Worm (Caenorhabditis elegans) whole organism, young adult: ENCODE data around the gene clec-143.

Experiments used
- B0035.1 ChIP-seq: sonication (generic microtip); optimal IDR thresholded peaks from 2 replicates; lab custom pipeline; 2016; ENCODE audit warnings: missing genetic modification characterization, mild to moderate bottlenecking, missing compliant biosample characterization, missing genotype, missing genetic modification reagents
- B0336.3 ChIP-seq: fragments of 200-800 bp; sonication (Bioruptor generic); IDR thresholded peaks from 2 replicates; pipeline ENCODE4 v1.3.6; 2022; ENCODE audit warnings: missing genetic modification characterization, missing compliant biosample characterization
- D2030.7 ChIP-seq: fragments of 200-800 bp; sonication (Bioruptor generic); IDR thresholded peaks from 2 replicates; pipeline ENCODE4 v1.3.6; 2022; ENCODE audit warnings: missing genetic modification reagents, missing genetic modification characterization, missing compliant biosample characterization
- Y53F4B.3 ChIP-seq: fragments of 200-800 bp; sonication (Bioruptor generic); IDR thresholded peaks from 2 replicates; pipeline ENCODE4 v1.3.6; 2022; ENCODE audit warnings: missing genetic modification reagents, missing genetic modification characterization, missing compliant biosample characterization
- Y53G8AR.9 ChIP-seq: fragments of 200-800 bp; sonication (Bioruptor generic); conservative IDR thresholded peaks from 2 replicates; pipeline ENCODE4 v1.3.6; 2022; ENCODE audit warnings: missing genetic modification reagents, missing genetic modification characterization, missing compliant biosample characterization
- Y79H2A.3 ChIP-seq: fragments of 200-800 bp; sonication (Bioruptor generic); conservative IDR thresholded peaks from 2 replicates; pipeline ENCODE4 v1.3.6; 2022; ENCODE audit warnings: missing genetic modification reagents, missing genetic modification characterization, missing compliant biosample characterization
- attf-5 ChIP-seq: fragments of 200-800 bp; sonication (Bioruptor generic); optimal IDR thresholded peaks from 2 replicates; lab custom pipeline; 2018; ENCODE audit warnings: mild to moderate bottlenecking, missing genetic modification characterization, missing compliant biosample characterization
- cebp-1 ChIP-seq, 2 experiments: fragments of 200-800 bp in 1 of 2; sonication (Bioruptor generic) in 1 of 2; sonication (generic microtip) in 1 of 2; IDR thresholded peaks in 1 of 2; optimal IDR thresholded peaks in 1 of 2; 2 replicates each; pipeline versions ENCODE4 v1.3.6 to Lab custom; 2017 to 2022; ENCODE audit warnings: missing compliant biosample characterization in 2 of 2, missing genetic modification characterization in 2 of 2, mild to moderate bottlenecking in 1 of 2, missing genetic modification reagents in 1 of 2, moderate library complexity in 1 of 2
- cebp-2 ChIP-seq: fragments of 200-800 bp; sonication (Bioruptor generic); IDR thresholded peaks from 2 replicates; pipeline ENCODE4 v1.3.6; 2022; ENCODE audit warnings: missing genetic modification characterization, missing compliant biosample characterization
- chd-7 ChIP-seq: sonication (generic microtip); optimal IDR thresholded peaks from 2 replicates; lab custom pipeline; 2016; ENCODE audit warnings: mild to moderate bottlenecking, missing genetic modification characterization, moderate library complexity, missing compliant biosample characterization
- die-1 ChIP-seq: sonication (generic microtip); optimal IDR thresholded peaks from 2 replicates; lab custom pipeline; 2016; ENCODE audit warnings: missing genotype, mild to moderate bottlenecking, missing genetic modification characterization, missing compliant biosample characterization
- dox-1 ChIP-seq: fragments of 200-800 bp; sonication (Bioruptor generic); IDR thresholded peaks from 2 replicates; pipeline ENCODE4 v1.3.6; 2022; ENCODE audit warnings: missing genetic modification reagents, missing genetic modification characterization, missing compliant biosample characterization
- dpff-1 ChIP-seq: sonication (generic microtip); optimal IDR thresholded peaks from 2 replicates; lab custom pipeline; 2017; ENCODE audit warnings: mild to moderate bottlenecking, missing genetic modification characterization, missing compliant biosample characterization
- hlh-26 ChIP-seq: fragments of 200-800 bp; sonication (Bioruptor generic); conservative IDR thresholded peaks from 2 replicates; pipeline ENCODE4 v1.3.6; 2022; ENCODE audit warnings: missing genetic modification reagents, missing genetic modification characterization, missing compliant biosample characterization
- hmg-1.2 ChIP-seq: fragments of 200-800 bp; sonication (Bioruptor generic); IDR thresholded peaks from 2 replicates; pipeline ENCODE4 v1.3.6; 2022; ENCODE audit warnings: missing genetic modification reagents, missing genetic modification characterization, missing compliant biosample characterization
- let-526 ChIP-seq: fragments of 200-800 bp; sonication (Bioruptor generic); IDR thresholded peaks from 2 replicates; pipeline ENCODE4 v1.3.6; 2022; ENCODE audit warnings: missing genetic modification reagents, missing genetic modification characterization, missing compliant biosample characterization
- let-607 ChIP-seq, 2 experiments: fragments of 200-800 bp in 1 of 2; sonication (Bioruptor generic) in 1 of 2; sonication (generic microtip) in 1 of 2; optimal IDR thresholded peaks; 2 replicates each; lab custom pipeline; 2016 to 2018; ENCODE audit warnings: mild to moderate bottlenecking in 2 of 2, missing compliant biosample characterization in 2 of 2, missing genetic modification characterization in 2 of 2, moderate library complexity in 2 of 2, missing genotype in 1 of 2
- lin-40 ChIP-seq: sonication (generic microtip); optimal IDR thresholded peaks from 2 replicates; lab custom pipeline; 2016; ENCODE audit warnings: missing genetic modification characterization, mild to moderate bottlenecking, missing compliant biosample characterization, missing genotype, missing genetic modification reagents
- madf-10 ChIP-seq: sonication (generic microtip); optimal IDR thresholded peaks from 2 replicates; lab custom pipeline; 2016; ENCODE audit warnings: mild to moderate bottlenecking, missing genetic modification characterization, missing compliant biosample characterization
- madf-3 ChIP-seq: fragments of 200-800 bp; sonication (Bioruptor generic); IDR thresholded peaks from 2 replicates; pipeline ENCODE4 v1.3.6; 2022; ENCODE audit warnings: missing genetic modification reagents, missing genetic modification characterization, missing compliant biosample characterization
- madf-6 ChIP-seq: fragments of 200-800 bp; sonication (Bioruptor generic); IDR thresholded peaks from 2 replicates; pipeline ENCODE4 v1.3.6; 2022; ENCODE audit warnings: missing genetic modification reagents, missing genetic modification characterization, missing compliant biosample characterization
- mel-28 ChIP-seq: sonication (generic microtip); optimal IDR thresholded peaks from 2 replicates; lab custom pipeline; 2016; ENCODE audit warnings: borderline replicate concordance, mild to moderate bottlenecking, missing genetic modification characterization, missing compliant biosample characterization
- mes-4 ChIP-seq: sonication (generic microtip); optimal IDR thresholded peaks from 2 replicates; lab custom pipeline; 2016; ENCODE audit warnings: missing genotype, missing genetic modification characterization, missing compliant biosample characterization
- nfyb-1 ChIP-seq: fragments of 200-800 bp; sonication (Bioruptor generic); IDR thresholded peaks from 2 replicates; pipeline ENCODE4 v1.3.6; 2022; ENCODE audit warnings: missing genetic modification reagents, missing genetic modification characterization, missing compliant biosample characterization
- nhr-120 ChIP-seq: fragments of 200-800 bp; sonication (Bioruptor generic); IDR thresholded peaks from 2 replicates; pipeline ENCODE4 v1.3.6; 2022; ENCODE audit warnings: missing genetic modification characterization, missing compliant biosample characterization
- nhr-80 ChIP-seq: sonication (generic microtip); optimal IDR thresholded peaks from 2 replicates; lab custom pipeline; 2016; ENCODE audit warnings: missing genetic modification characterization, missing compliant biosample characterization
- repo-1 ChIP-seq: sonication (generic microtip); optimal IDR thresholded peaks from 2 replicates; lab custom pipeline; 2017; ENCODE audit warnings: mild to moderate bottlenecking, missing genetic modification characterization, missing compliant biosample characterization
- rpc-1 ChIP-seq, 2 experiments: fragments of 150-350 bp in 1 of 2; sonication (generic microtip) in 1 of 2; optimal IDR thresholded peaks; 2 replicates each; lab custom pipeline; 2014 to 2018; ENCODE audit warnings: missing biosample characterization in 1 of 2, missing genetic modification characterization in 1 of 2, missing genetic modification reagents in 1 of 2, missing genotype in 1 of 2
- sdz-38 ChIP-seq: sonication (generic microtip); optimal IDR thresholded peaks from 2 replicates; lab custom pipeline; 2016; ENCODE audit warnings: missing genotype, missing genetic modification characterization, missing compliant biosample characterization
- sea-2 ChIP-seq: fragments of 200-800 bp; sonication (Bioruptor generic); IDR thresholded peaks from 2 replicates; pipeline ENCODE4 v1.3.6; 2022; ENCODE audit warnings: missing genetic modification characterization, missing compliant biosample characterization
- snpc-1.1 ChIP-seq: sonication (generic microtip); optimal IDR thresholded peaks from 2 replicates; lab custom pipeline; 2017; ENCODE audit warnings: missing genetic modification characterization, mild to moderate bottlenecking, missing compliant biosample characterization, antibody characterized with exemption, moderate library complexity, missing genotype, missing genetic modification reagents; ENCODE audit not compliant: insufficient read depth
- somi-1 ChIP-seq: fragments of 200-800 bp; sonication (Bioruptor generic); optimal IDR thresholded peaks from 2 replicates; lab custom pipeline; 2018; ENCODE audit warnings: mild to moderate bottlenecking, missing genetic modification characterization, missing compliant biosample characterization
- tbp1 ChIP-seq: fragments of 200-800 bp; sonication (Bioruptor generic); optimal IDR thresholded peaks from 2 replicates; lab custom pipeline; 2018; ENCODE audit warnings: mild to moderate bottlenecking, missing genetic modification characterization, missing compliant biosample characterization
- tlf-1 ChIP-seq: fragments of 200-800 bp; sonication (Bioruptor generic); optimal IDR thresholded peaks from 2 replicates; lab custom pipeline; 2018; ENCODE audit warnings: mild to moderate bottlenecking, missing genetic modification characterization, missing compliant biosample characterization
- unc-62 ChIP-seq: fragments of 150-350 bp; optimal IDR thresholded peaks from 2 replicates; lab custom pipeline; 2014; ENCODE audit warnings: missing biosample characterization, missing genetic modification reagents, missing genetic modification characterization

Gene clec-143

ce11 chrII:10447348-10448316 is 22.5 kb downstream of the clec-143 start, which contains the start of gene ZK673.2 (continued):
- TF ChIP-seq let-607 (tag; optimal IDR thresholded peaks at IDR 0.05; lab: Kevin White, UChicago), result peak in 1 of 2 experiments; percentile 35
- TF ChIP-seq sdz-38 (tag; lab: Kevin White, UChicago), result no peak
- no peak for TF ChIP-seq hlh-26 (GFP tag; lab: Robert Waterston, UW)
- peak; percentile 9; the same call in 1 of the 2 replicates for TF ChIP-seq madf-6 (GFP tag; lab: Robert Waterston, UW)
- TF ChIP-seq rpc-1 (optimal IDR thresholded peaks at IDR 0.05; lab: Kevin White, UChicago), result no peak
- no peak for TF ChIP-seq rpc-1 (tag; optimal IDR thresholded peaks at IDR 0.05; lab: Kevin White, UChicago)
- no peak for TF ChIP-seq snpc-1.1 (tag; lab: Kevin White, UChicago)
- TF ChIP-seq unc-62 (GFP tag; lab: Kevin White, UChicago), result peak; percentile 39
- TF ChIP-seq dpff-1 (tag; lab: Kevin White, UChicago), result no peak

ce11 chrII:10446814-10447213 is 23.3 kb downstream of the clec-143 start:
- TF ChIP-seq Y53G8AR.9 (GFP tag; lab: Robert Waterston, UW) (0 out of 2 replicates have a peak, but pooled peaks have one; percentile 9), tbp1 (GFP tag; lab: Kevin White, UChicago) (no peak)

ce11 chrII:10446300-10446699 is 23.8 kb downstream of the clec-143 start:
- TF ChIP-seq tlf-1, result peak; percentile 11
- no peak for TF ChIP-seq B0035.1 (tag; lab: Kevin White, UChicago)
- 0 out of 2 replicates have a peak, but pooled peaks have one; percentile 61 for TF ChIP-seq let-526
- TF ChIP-seq hmg-1.2 (GFP tag; lab: Robert Waterston, UW), result peak; percentile 15; the same call in 1 of the 2 replicates
- TF ChIP-seq madf-10, result peak; percentile 12
- TF ChIP-seq somi-1 (GFP tag; lab: Kevin White, UChicago), result peak; percentile 53
- TF ChIP-seq nhr-120 (GFP tag; lab: Robert Waterston, UW), result no peak
- TF ChIP-seq lin-40 (tag; lab: Kevin White, UChicago), result no peak
- no peak for TF ChIP-seq mel-28 (tag; lab: Kevin White, UChicago)

- TF ChIP-seq cebp-1 (GFP tag; IDR thresholded peaks at IDR 0.05; lab: Robert Waterston, UW) (peak; percentile 86), cebp-1 (tag; optimal IDR thresholded peaks at IDR 0.05; lab: Kevin White, UChicago) (peak; percentile 93), cebp-2 (GFP tag; lab: Robert Waterston, UW) (0 out of 2 replicates have a peak, but pooled peaks have one; percentile 40), chd-7 (tag; lab: Kevin White, UChicago) (peak; percentile 10), mes-4 (no peak), dox-1 (0 out of 2 replicates have a peak, but pooled peaks have one; percentile 53), B0336.3 (peak; percentile 46; the same call in 1 of the 2 replicates), repo-1 (tag; lab: Kevin White, UChicago) (peak; percentile 50), attf-5 (GFP tag; lab: Kevin White, UChicago) (peak; percentile 50), die-1 (peak; percentile 8), Y53F4B.3 (no peak), hmg-1.2 (GFP tag; lab: Robert Waterston, UW) (peak; percentile 20; the same call in 1 of the 2 replicates), D2030.7 (GFP tag; lab: Robert Waterston, UW) (no peak), nhr-80 (tag; lab: Kevin White, UChicago) (peak; percentile 62), Y79H2A.3 (no peak), sea-2 (GFP tag; lab: Robert Waterston, UW) (0 out of 2 replicates have a peak, but pooled peaks have one; percentile 12), madf-3 (no peak), nfyb-1 (peak; percentile 35; the same call in 1 of the 2 replicates)
- TF ChIP-seq, all 124 proteins: peak for 12
Measured at ce11 chrII:10445738-10446137, 24.4 kb downstream of the clec-143 start.
